Worm (Caenorhabditis elegans) whole organism, late embryonic: ENCODE measurements around the gene F36H9.1.

Source experiments
- ahr-1 ChIP-seq: sonication (generic microtip); optimal IDR thresholded peaks from 2 replicates; lab custom pipeline; 2016; ENCODE audit warnings: missing genetic modification characterization, missing compliant biosample characterization
- ceh-31 ChIP-seq: sonication (generic microtip); optimal IDR thresholded peaks from 2 replicates; lab custom pipeline; 2016; ENCODE audit warnings: missing genetic modification characterization, missing compliant biosample characterization

DNA sequence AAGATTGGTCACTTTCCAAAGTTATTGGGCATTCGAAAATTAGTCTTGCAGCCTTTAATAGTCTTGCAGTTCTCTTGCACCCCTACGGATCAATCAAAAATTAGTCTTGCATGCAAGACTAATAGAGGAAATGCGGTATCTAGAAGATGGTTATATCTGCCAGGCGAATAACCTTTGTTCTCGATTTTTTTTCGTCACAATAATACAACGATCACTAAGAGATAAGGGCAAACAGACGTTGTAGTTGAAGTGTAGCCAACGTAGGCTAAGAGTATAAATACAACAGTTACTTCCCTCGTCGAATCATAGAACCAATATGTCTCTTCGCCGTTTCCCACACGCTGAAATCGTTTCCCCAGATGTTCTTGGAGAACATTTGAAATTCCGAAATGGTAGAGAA, 47.4 kb downstream of the F36H9.1 start, which contains the start of gene T10B5.8:
- TF ChIP-seq ceh-31 (tag; lab: Kevin White, UChicago) (no peak), ahr-1 (tag; lab: Kevin White, UChicago) (no peak)
